Worm (Caenorhabditis elegans) whole organism, L4 larva: ENCODE measurements around the gene R13D11.10.
"Not testable (repeated sequence)": the region's sequence is repeated elsewhere in the genome, so short reads cannot be mapped to it uniquely, and the experiment has no call there.

Experiments
- F44E2.7 ChIP-seq: fragments of 200-800 bp; sonication (Bioruptor generic); IDR thresholded peaks from 2 replicates; pipeline ENCODE4 v2.1.2; 2022; ENCODE audit warnings: missing genetic modification characterization, missing compliant biosample characterization
- F49E8.2 ChIP-seq: sonication (generic microtip); optimal IDR thresholded peaks from 2 replicates; lab custom pipeline; 2016; ENCODE audit warnings: missing compliant biosample characterization, mild to moderate bottlenecking, missing genetic modification characterization, borderline replicate concordance
- Y105C5A.15 ChIP-seq: fragments of 200-800 bp; sonication (Bioruptor generic); IDR thresholded peaks from 2 replicates; pipeline ENCODE4 v1.3.6; 2022; ENCODE audit warnings: missing genetic modification characterization, missing compliant biosample characterization
- Y48G9A.11 ChIP-seq: fragments of 200-800 bp; sonication (Bioruptor generic); IDR thresholded peaks from 2 replicates; pipeline ENCODE4 v1.3.6; 2022; ENCODE audit warnings: missing genetic modification reagents, missing genetic modification characterization, missing compliant biosample characterization
- Y75B8A.6 ChIP-seq: fragments of 200-800 bp; sonication (Bioruptor generic); IDR thresholded peaks from 2 replicates; pipeline ENCODE4 v1.3.6; 2022; ENCODE audit warnings: missing genetic modification reagents, missing genetic modification characterization, missing compliant biosample characterization
- ZK546.5 ChIP-seq, 2 experiments: sonication (generic microtip); optimal IDR thresholded peaks; 2 replicates each; lab custom pipeline; 2017; ENCODE audit warnings: missing biosample characterization in 2 of 2, missing genetic modification characterization in 2 of 2
- aha-1 ChIP-seq: fragments of 150-350 bp; peaks from one replicate; lab custom pipeline; 2014; ENCODE audit warnings: missing biosample characterization, missing genetic modification characterization
- arid-1 ChIP-seq: fragments of 200-800 bp; sonication (Bioruptor generic); conservative IDR thresholded peaks from 2 replicates; pipeline ENCODE4 v1.3.6; 2022; ENCODE audit warnings: missing genetic modification reagents, missing genetic modification characterization, missing compliant biosample characterization
- ceh-28 ChIP-seq: fragments of 150-350 bp; optimal IDR thresholded peaks from 2 replicates; lab custom pipeline; 2014; ENCODE audit warnings: missing biosample characterization, missing genetic modification reagents, missing genetic modification characterization
- ceh-44 ChIP-seq: fragments of 200-800 bp; sonication (Bioruptor generic); IDR thresholded peaks from 2 replicates; pipeline ENCODE4 v1.3.6; 2022; ENCODE audit warnings: missing genetic modification reagents, missing genetic modification characterization, missing compliant biosample characterization
- ceh-62 ChIP-seq: sonication (generic microtip); optimal IDR thresholded peaks from 2 replicates; lab custom pipeline; 2017; ENCODE audit warnings: missing biosample characterization, missing genetic modification characterization
- daf-12 ChIP-seq: fragments of 150-350 bp; optimal IDR thresholded peaks from 2 replicates; lab custom pipeline; 2014; ENCODE audit warnings: missing biosample characterization, missing genetic modification reagents, missing genetic modification characterization
- daf-8 ChIP-seq: fragments of 200-800 bp; sonication (Bioruptor generic); IDR thresholded peaks from 2 replicates; pipeline ENCODE4 v1.3.6; 2022; ENCODE audit warnings: missing genetic modification characterization, missing compliant biosample characterization
- gei-8 ChIP-seq: fragments of 200-800 bp; sonication (Bioruptor generic); optimal IDR thresholded peaks from 2 replicates; lab custom pipeline; 2018; ENCODE audit warnings: mild to moderate bottlenecking, missing genetic modification characterization, missing compliant biosample characterization
- hlh-30 ChIP-seq: sonication (generic microtip); optimal IDR thresholded peaks from 2 replicates; lab custom pipeline; 2017; ENCODE audit warnings: antibody characterized with exemption, mild to moderate bottlenecking, missing genetic modification characterization, missing compliant biosample characterization; ENCODE audit not compliant: insufficient read depth
- lim-7 ChIP-seq: fragments of 200-800 bp; sonication (Bioruptor generic); IDR thresholded peaks from 2 replicates; pipeline ENCODE4 v1.3.6; 2022; ENCODE audit warnings: missing genetic modification characterization, missing compliant biosample characterization
- lin-1 ChIP-seq: fragments of 200-800 bp; sonication (Bioruptor generic); IDR thresholded peaks from 2 replicates; pipeline ENCODE4 v1.3.6; 2022; ENCODE audit warnings: missing genetic modification reagents, missing genetic modification characterization, missing compliant biosample characterization
- lin-15B ChIP-seq: fragments of 150-350 bp; sonication (generic microtip); optimal IDR thresholded peaks from 3 replicates; lab custom pipeline; 2014; ENCODE audit warnings: missing biosample characterization, missing genetic modification characterization
- mdt-29 ChIP-seq: fragments of 200-800 bp; sonication (Bioruptor generic); IDR thresholded peaks from 2 replicates; pipeline ENCODE4 v1.3.6; 2022; ENCODE audit warnings: missing genetic modification reagents, missing genetic modification characterization, missing compliant biosample characterization
- mep-1 ChIP-seq: fragments of 150-350 bp; sonication (generic microtip); optimal IDR thresholded peaks from 3 replicates; lab custom pipeline; 2014; ENCODE audit warnings: missing biosample characterization, missing genetic modification characterization
- mes-2 ChIP-seq: sonication (generic microtip); optimal IDR thresholded peaks from 2 replicates; lab custom pipeline; 2016; ENCODE audit warnings: missing genotype, mild to moderate bottlenecking, missing genetic modification characterization, missing compliant biosample characterization; ENCODE audit not compliant: poor library complexity, severe bottlenecking
- nhr-10 ChIP-seq: fragments of 150-350 bp; optimal IDR thresholded peaks from 2 replicates; lab custom pipeline; 2014; ENCODE audit warnings: missing biosample characterization, missing genetic modification characterization
- nhr-102 ChIP-seq: sonication (generic microtip); optimal IDR thresholded peaks from 2 replicates; lab custom pipeline; 2016; ENCODE audit warnings: mild to moderate bottlenecking, missing genetic modification characterization, moderate library complexity, missing compliant biosample characterization
- nhr-237 ChIP-seq: sonication (generic microtip); optimal IDR thresholded peaks from 2 replicates; lab custom pipeline; 2017; ENCODE audit warnings: missing biosample characterization, missing genetic modification characterization
- nhr-25 ChIP-seq: sonication (generic microtip); optimal IDR thresholded peaks from 2 replicates; lab custom pipeline; 2017; ENCODE audit warnings: missing genetic modification characterization, mild to moderate bottlenecking, missing compliant biosample characterization, antibody characterized with exemption, moderate library complexity, borderline replicate concordance; ENCODE audit not compliant: insufficient read depth
- nhr-28 ChIP-seq: fragments of 150-350 bp; optimal IDR thresholded peaks from 2 replicates; lab custom pipeline; 2014; ENCODE audit warnings: missing biosample characterization, missing genetic modification characterization
- nhr-41 ChIP-seq: fragments of 200-800 bp; sonication (Bioruptor generic); IDR thresholded peaks from 2 replicates; pipeline ENCODE4 v1.3.6; 2022; ENCODE audit warnings: missing genetic modification reagents, missing genetic modification characterization, missing compliant biosample characterization
- php-3 ChIP-seq: fragments of 200-800 bp; sonication (Bioruptor generic); IDR thresholded peaks from 2 replicates; pipeline ENCODE4 v1.3.6; 2022; ENCODE audit warnings: missing genetic modification reagents, missing genetic modification characterization, missing compliant biosample characterization
- skn-1 ChIP-seq: fragments of 150-350 bp; optimal IDR thresholded peaks from 2 replicates; lab custom pipeline; 2014; ENCODE audit warnings: missing biosample characterization, missing genetic modification characterization
- unc-130 ChIP-seq: sonication (generic microtip); optimal IDR thresholded peaks from 2 replicates; lab custom pipeline; 2016; ENCODE audit warnings: missing genetic modification reagents, missing genetic modification characterization, missing compliant biosample characterization
- unc-39 ChIP-seq: sonication (generic microtip); optimal IDR thresholded peaks from 2 replicates; lab custom pipeline; 2017; ENCODE audit warnings: missing biosample characterization, missing genetic modification characterization
- zip-11 ChIP-seq: fragments of 200-800 bp; sonication (Bioruptor generic); IDR thresholded peaks from 2 replicates; pipeline ENCODE4 v1.3.6; 2022; ENCODE audit warnings: missing genetic modification characterization, missing compliant biosample characterization
- zip-2 ChIP-seq: fragments of 150-350 bp; optimal IDR thresholded peaks from 2 replicates; lab custom pipeline; 2014; ENCODE audit warnings: missing biosample characterization, missing genetic modification characterization
- ztf-11 ChIP-seq: fragments of 150-350 bp; optimal IDR thresholded peaks from 2 replicates; lab custom pipeline; 2014; ENCODE audit warnings: missing biosample characterization, missing genetic modification characterization
- ztf-7 ChIP-seq: fragments of 150-350 bp; optimal IDR thresholded peaks from 2 replicates; lab custom pipeline; 2014; ENCODE audit warnings: missing biosample characterization, missing genetic modification characterization

Gene R13D11.10

ce11 chrV:849512-849911, 36.5 kb upstream of the R13D11.10 start, which contains the start of gene srbc-12:
srbc-12 (plus strand) TSS chrV:849812.
- TF ChIP-seq lin-1 (no peak), mes-2 (tag; lab: Kevin White, UChicago) (no peak), ZK546.5 (tag; optimal IDR thresholded peaks at IDR 0.05; lab: Kevin White, UChicago) (no peak), Y48G9A.11 (GFP tag; lab: Robert Waterston, UW) (no peak), zip-11 (GFP tag; lab: Robert Waterston, UW) (no peak), daf-12 (tag; lab: Kevin White, UChicago) (no peak), lim-7 (GFP tag; lab: Robert Waterston, UW) (no peak), F49E8.2 (tag; lab: Kevin White, UChicago) (no peak), nhr-237 (tag; lab: Kevin White, UChicago) (no peak), lin-15B (tag; lab: Kevin White, UChicago) (no peak), hlh-30 (tag; lab: Kevin White, UChicago) (no peak), mdt-29 (GFP tag; lab: Robert Waterston, UW) (no peak), gei-8 (no peak), Y75B8A.6 (GFP tag; lab: Robert Waterston, UW) (no peak), ztf-7 (tag; lab: Kevin White, UChicago) (no peak), zip-2 (tag; lab: Kevin White, UChicago) (no peak), unc-130 (no peak), ztf-11 (tag; lab: Kevin White, UChicago) (no peak), ceh-44 (GFP tag; lab: Robert Waterston, UW) (no peak)

ce11 chrV:849042-849441, 36.0 kb upstream of the R13D11.10 start:
- TF ChIP-seq nhr-41: no peak
- TF ChIP-seq ZK546.5 (tag; optimal IDR thresholded peaks at IDR 0.05; lab: Kevin White, UChicago): no peak
- TF ChIP-seq Y105C5A.15 (GFP tag; lab: Robert Waterston, UW): no peak
- no peak for TF ChIP-seq mep-1
- no peak for TF ChIP-seq nhr-102 (tag; lab: Kevin White, UChicago)
- no peak for TF ChIP-seq Y75B8A.6 (GFP tag; lab: Robert Waterston, UW)
- TF ChIP-seq unc-39 (tag; lab: Kevin White, UChicago): no peak
- TF ChIP-seq nhr-25 (tag; lab: Kevin White, UChicago): no peak
- no peak for TF ChIP-seq daf-8 (GFP tag; lab: Robert Waterston, UW)
- no peak for TF ChIP-seq skn-1 (tag; lab: Kevin White, UChicago)

- TF ChIP-seq ceh-28 (tag; lab: Kevin White, UChicago) (no peak), lin-15B (tag; lab: Kevin White, UChicago) (no peak), nhr-28 (tag; lab: Kevin White, UChicago) (no peak), ceh-62 (tag; lab: Kevin White, UChicago) (no peak), arid-1 (GFP tag; lab: Robert Waterston, UW) (no peak), Y75B8A.6 (GFP tag; lab: Robert Waterston, UW) (no peak), F44E2.7 (GFP tag; lab: Robert Waterston, UW) (no peak), unc-130 (no peak), zip-2 (tag; lab: Kevin White, UChicago) (no peak), php-3 (GFP tag; lab: Robert Waterston, UW) (no peak), aha-1 (no peak)
Observed at ce11 chrV:847521-847920, 34.5 kb upstream of the R13D11.10 start, which contains the start of gene srbc-13. srbc-13 (plus strand) TSS chrV:847821.

- TF ChIP-seq mdt-29 (GFP tag; lab: Robert Waterston, UW); nhr-237 (tag; lab: Kevin White, UChicago); nhr-10 (tag; lab: Kevin White, UChicago): not testable (repeated sequence)
Observed at ce11 chrV:843118-843517, 30.1 kb upstream of the R13D11.10 start, which contains the start of gene K09C6.8. K09C6.8 (minus strand) TSS chrV:843218.
